Worm (Caenorhabditis elegans): ENCODE measurements around the gene C03B1.14.

The C03B1.14 gene

DNA sequence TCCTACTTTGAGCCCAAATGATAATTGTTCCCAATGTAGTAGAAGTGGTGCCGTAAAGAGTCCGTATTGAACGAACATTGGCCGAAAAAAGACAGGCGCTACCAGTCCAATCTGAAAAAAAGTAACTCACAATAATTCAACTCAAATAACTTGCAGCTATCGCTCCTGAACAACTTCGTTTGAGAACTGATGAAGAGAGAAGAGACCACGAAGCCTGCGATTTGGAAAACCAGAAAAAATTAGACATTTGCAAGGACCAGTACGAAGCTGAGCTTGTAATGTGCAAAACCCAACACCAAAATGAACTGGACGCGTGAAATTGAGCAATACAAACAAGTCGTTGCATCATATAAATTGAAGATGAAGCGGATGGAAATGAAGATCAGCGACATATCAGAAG lies 13.9 kb upstream of the C03B1.14 start, which contains the start of gene C03B1.1:
C03B1.1 (plus strand) TSS at position 301 of the 400 bp plus-strand sequence.
- TF ChIP-seq dmd-9 (GFP tag; IDR thresholded peaks at IDR 0.05), result no peak
- TF ChIP-seq php-3 (GFP tag; IDR thresholded peaks at IDR 0.05), result no peak
- TF ChIP-seq aha-1 (tag), result peak; percentile 86
- no peak for TF ChIP-seq nhr-25 (tag; optimal IDR thresholded peaks at IDR 0.05; ENCODE audit: borderline replicate concordance, insufficient read depth)
- no peak for TF ChIP-seq set-16 (GFP tag; IDR thresholded peaks at IDR 0.05)

DNA sequence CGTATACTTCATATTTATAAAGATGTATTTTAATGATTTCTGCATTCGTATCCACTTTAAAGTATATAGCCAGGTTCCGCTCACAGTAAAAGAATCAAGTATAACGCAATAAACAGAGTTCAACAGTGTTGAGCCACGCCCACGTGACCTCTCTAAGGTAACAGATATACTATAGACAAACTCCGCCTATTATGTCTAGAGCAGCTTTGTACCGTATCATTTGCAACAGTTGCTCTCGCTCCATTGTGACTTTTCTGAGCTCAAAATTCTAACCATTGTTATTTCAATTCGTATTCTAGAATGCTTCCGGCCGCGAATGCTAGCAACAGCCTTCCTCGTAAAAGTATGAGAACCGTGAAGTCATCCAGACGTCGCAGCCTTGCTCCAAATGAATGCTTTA lies 12.8 kb upstream of the C03B1.14 start, which contains the start of gene C03B1.17:
C03B1.17 (plus strand) TSS at position 301 of the 400 bp plus-strand sequence.
- TF ChIP-seq nhr-48 (tag; optimal IDR thresholded peaks at IDR 0.05), result no peak
- no peak for TF ChIP-seq zip-11 (GFP tag; IDR thresholded peaks at IDR 0.05)
- no peak for TF ChIP-seq lsy-2 (tag; optimal IDR thresholded peaks at IDR 0.05)
- no peak for TF ChIP-seq nhr-77 (tag; optimal IDR thresholded peaks at IDR 0.05)
- TF ChIP-seq mes-2 (tag; optimal IDR thresholded peaks at IDR 0.05; ENCODE audit: poor library complexity, severe bottlenecking), result no peak
- TF ChIP-seq fos-1 (tag; optimal IDR thresholded peaks at IDR 0.05), result no peak
- TF ChIP-seq dpl-1 (GFP tag; optimal IDR thresholded peaks at IDR 0.05), result no peak
- no peak for TF ChIP-seq unc-62 (GFP tag; optimal IDR thresholded peaks at IDR 0.05 in 1 of 2)
- no peak for TF ChIP-seq unc-62 (tag; optimal IDR thresholded peaks at IDR 0.05)
- TF ChIP-seq F26F4.8 (GFP tag; conservative IDR thresholded peaks at IDR 0.05), result no peak
- TF ChIP-seq hlh-30 (tag; optimal IDR thresholded peaks at IDR 0.05; ENCODE audit: insufficient read depth), result no peak
- TF ChIP-seq spr-1 (tag; optimal IDR thresholded peaks at IDR 0.05), result no peak
- TF ChIP-seq nhr-25 (tag; optimal IDR thresholded peaks at IDR 0.05; ENCODE audit: borderline replicate concordance, insufficient read depth), result no peak
- TF ChIP-seq rbr-2 (tag; optimal IDR thresholded peaks at IDR 0.05), result no peak
- TF ChIP-seq set-16 (GFP tag; IDR thresholded peaks at IDR 0.05), result no peak
- no peak for TF ChIP-seq unc-39 (tag; optimal IDR thresholded peaks at IDR 0.05)
- TF ChIP-seq R02D3.7 (tag; optimal IDR thresholded peaks at IDR 0.05), result no peak
- TF ChIP-seq D1046.2 (GFP tag; IDR thresholded peaks at IDR 0.05), result no peak
- TF ChIP-seq ceh-28 (tag; optimal IDR thresholded peaks at IDR 0.05), result no peak

DNA sequence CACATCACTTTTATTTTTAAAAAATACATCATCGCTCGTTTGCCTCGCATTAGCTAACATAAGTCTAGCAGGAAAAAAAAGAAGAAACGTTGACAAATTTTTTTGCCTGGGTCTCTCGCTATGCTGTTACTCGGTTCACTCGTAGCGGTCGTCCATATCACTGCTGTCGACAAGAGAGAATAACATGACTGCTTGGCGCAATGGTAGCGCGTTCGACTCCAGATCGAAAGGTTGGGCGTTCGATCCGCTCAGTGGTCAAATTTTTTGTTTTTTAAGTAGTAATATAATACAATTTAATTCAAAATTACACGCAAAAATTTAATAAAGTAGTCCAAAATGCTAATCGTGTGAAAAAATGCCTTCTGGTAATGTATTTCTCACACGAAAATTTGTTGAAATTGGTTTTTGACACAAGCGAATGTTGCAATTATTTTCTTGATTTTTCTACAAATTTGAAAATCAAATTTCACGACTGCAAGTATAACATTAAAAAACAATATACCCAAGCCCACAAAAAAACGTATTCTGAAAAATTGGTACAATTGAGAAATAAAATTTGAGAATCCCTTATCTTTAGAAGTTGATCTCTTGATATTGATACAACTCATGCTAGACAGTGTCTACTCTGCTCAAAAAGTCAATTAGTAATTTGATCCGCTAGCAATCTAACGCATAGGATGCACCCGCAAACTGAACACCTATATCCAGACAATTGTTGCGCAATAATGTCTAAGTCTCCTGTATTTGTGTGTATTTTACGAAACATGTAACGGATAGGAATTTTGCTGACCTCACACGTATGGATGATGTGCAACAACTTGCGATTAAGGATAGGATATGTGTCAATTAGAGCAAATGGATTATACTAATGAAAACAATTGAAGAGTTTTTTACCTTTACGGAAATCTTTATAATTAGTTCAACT lies 10.9 kb upstream of the C03B1.14 start:
- TF ChIP-seq nhr-11 (tag; optimal IDR thresholded peaks at IDR 0.05), result no peak
- TF ChIP-seq nhr-77 (tag; optimal IDR thresholded peaks at IDR 0.05), result peak; percentile 26
- no peak for TF ChIP-seq zag-1 (tag; optimal IDR thresholded peaks at IDR 0.05)
- TF ChIP-seq skn-1 (tag; optimal IDR thresholded peaks at IDR 0.05), result no peak
- TF ChIP-seq ceh-32 (tag; optimal IDR thresholded peaks at IDR 0.05; ENCODE audit: poor library complexity), result peak; percentile 39
- 0 out of 2 replicates have a peak, but pooled peaks have one; percentile 77 for TF ChIP-seq saeg-2 (GFP tag; IDR thresholded peaks at IDR 0.05)
- TF ChIP-seq aha-1 (tag), result peak; percentile 92
- peak; percentile 73 for TF ChIP-seq duxl-1 (tag; optimal IDR thresholded peaks at IDR 0.05; ENCODE audit: poor library complexity)
- 0 out of 2 replicates have a peak, but pooled peaks have one; percentile 16 for TF ChIP-seq nhr-42 (GFP tag; IDR thresholded peaks at IDR 0.05)
- TF ChIP-seq hmg-1.1 (GFP tag; IDR thresholded peaks at IDR 0.05), result peak; percentile 90
- peak in 1 of 2 experiments; percentile 92 for TF ChIP-seq unc-62 (GFP tag; optimal IDR thresholded peaks at IDR 0.05 in 1 of 2)
- no peak for TF ChIP-seq unc-62 (tag; optimal IDR thresholded peaks at IDR 0.05)
- TF ChIP-seq dve-1 (tag; optimal IDR thresholded peaks at IDR 0.05; ENCODE audit: insufficient read depth), result peak; percentile 54
- no peak; the same call in 1 of the 2 replicates for TF ChIP-seq T26A8.4 (GFP tag; IDR thresholded peaks at IDR 0.05)
- no peak; the same call in none of the 2 replicates for TF ChIP-seq egl-43 (GFP tag; IDR thresholded peaks at IDR 0.05)
- peak; percentile 78 to 86; a peak in 2 of 4 replicates for TF ChIP-seq madf-5 (GFP tag; IDR thresholded peaks at IDR 0.05)
- peak; percentile 50 for TF ChIP-seq F49E8.2 (tag; optimal IDR thresholded peaks at IDR 0.05; ENCODE audit: borderline replicate concordance)
- no peak for TF ChIP-seq mdl-1 (tag; optimal IDR thresholded peaks at IDR 0.05)
- TF ChIP-seq set-16 (GFP tag; IDR thresholded peaks at IDR 0.05), result no peak
- TF ChIP-seq madf-9 (GFP tag; conservative IDR thresholded peaks at IDR 0.05), result peak; percentile 73
- peak; percentile 89 for TF ChIP-seq pha-4 (GFP tag; IDR thresholded peaks at IDR 0.05)
- no peak for TF ChIP-seq pha-4 (tag; optimal IDR thresholded peaks at IDR 0.05)
- TF ChIP-seq nhr-237 (tag; optimal IDR thresholded peaks at IDR 0.05), result no peak
- no peak for TF ChIP-seq tag-97 (GFP tag; IDR thresholded peaks at IDR 0.05)
- TF ChIP-seq Y75B8A.6 (GFP tag; IDR thresholded peaks at IDR 0.05), result 0 out of 2 replicates have a peak, but pooled peaks have one; percentile 77
- no peak for TF ChIP-seq nhr-10 (tag; optimal IDR thresholded peaks at IDR 0.05)
- no peak for TF ChIP-seq aly-2 (tag; optimal IDR thresholded peaks at IDR 0.05)
- TF ChIP-seq arid-1 (GFP tag; conservative IDR thresholded peaks at IDR 0.05), result no peak; the same call in 1 of the 2 replicates
